Worm (Caenorhabditis elegans): ENCODE results near the gene F13E9.9.

F13E9.9 gene

ce11 chrIV:10915388-10915787 lies 16.4 kb upstream of the F13E9.9 start, which contains the start of gene ZK593.3:
Gene ZK593.3, plus strand, starts transcription at chrIV:10915688.
- TF ChIP-seq lin-26 (GFP tag; IDR thresholded peaks at IDR 0.05) (no peak), nhr-80 (tag; optimal IDR thresholded peaks at IDR 0.05) (peak; percentile 4)

- TF ChIP-seq let-526 (GFP tag; IDR thresholded peaks at IDR 0.05) (no peak), Y79H2A.3 (GFP tag; conservative IDR thresholded peaks at IDR 0.05) (no peak), repo-1 (tag; optimal IDR thresholded peaks at IDR 0.05) (peak; percentile 59)
These were observed 14.1 kb upstream of the F13E9.9 start, which contains the start of gene ZK593.2 for ce11 chrIV:10913081-10913480. Gene ZK593.2, plus strand, starts transcription at chrIV:10913381.

ce11 chrIV:10909708-10910107 lies 10.7 kb upstream of the F13E9.9 start, which contains the start of gene pyk-2:
Gene pyk-2, plus strand, starts transcription at chrIV:10909913.
- TF ChIP-seq unc-130 (GFP tag; optimal IDR thresholded peaks at IDR 0.05) = no peak
- peak; percentile 91 for TF ChIP-seq nhr-80 (tag; optimal IDR thresholded peaks at IDR 0.05)
- TF ChIP-seq lir-1 (GFP tag; conservative IDR thresholded peaks at IDR 0.05) = no peak
- TF ChIP-seq snpc-1.3 (tag; optimal IDR thresholded peaks at IDR 0.05; ENCODE audit: insufficient read depth) = no peak
- TF ChIP-seq hmg-1.2 (GFP tag; IDR thresholded peaks at IDR 0.05) = peak; percentile 62

- TF ChIP-seq attf-5 (GFP tag; optimal IDR thresholded peaks at IDR 0.05) (no peak), madf-8 (GFP tag; conservative IDR thresholded peaks at IDR 0.05) (no peak), ceh-91 (GFP tag; IDR thresholded peaks at IDR 0.05) (no peak), let-526 (GFP tag; IDR thresholded peaks at IDR 0.05) (no peak), ztf-3 (GFP tag; optimal IDR thresholded peaks at IDR 0.05) (no peak), madf-3 (GFP tag; IDR thresholded peaks at IDR 0.05) (no peak), hmg-1.2 (GFP tag; IDR thresholded peaks at IDR 0.05) (no peak), madf-10 (tag; optimal IDR thresholded peaks at IDR 0.05) (no peak)
These were observed 10.2 kb upstream of the F13E9.9 start, which contains the start of gene ZK596.2 for ce11 chrIV:10909206-10909605. Gene ZK596.2, minus strand, starts transcription at chrIV:10909306.

ce11 chrIV:10904282-10904681 lies 5.3 kb upstream of the F13E9.9 start, which contains the start of gene ZK596.3:
Gene ZK596.3, minus strand, starts transcription at chrIV:10904382.
- no peak for TF ChIP-seq Y95B8A.8 (GFP tag; IDR thresholded peaks at IDR 0.05)
- TF ChIP-seq hmg-1.2 (GFP tag; IDR thresholded peaks at IDR 0.05) = no peak
- TF ChIP-seq lsl-1 (GFP tag; optimal IDR thresholded peaks at IDR 0.05) = no peak
- TF ChIP-seq Y53F4B.3 (GFP tag; IDR thresholded peaks at IDR 0.05) = no peak
- TF ChIP-seq B0019.2 (GFP tag; conservative IDR thresholded peaks at IDR 0.05) = no peak
- TF ChIP-seq ceh-27 (GFP tag; optimal IDR thresholded peaks at IDR 0.05) = no peak
- TF ChIP-seq ztf-3 (GFP tag; optimal IDR thresholded peaks at IDR 0.05) = no peak
- no peak for TF ChIP-seq ceh-100 (GFP tag; IDR thresholded peaks at IDR 0.05)
- TF ChIP-seq lag-1 (GFP tag; IDR thresholded peaks at IDR 0.05) = no peak
- TF ChIP-seq F33H1.4 (GFP tag; IDR thresholded peaks at IDR 0.05) = no peak
- no peak for TF ChIP-seq ztf-6 (GFP tag; IDR thresholded peaks at IDR 0.05)
- TF ChIP-seq F39B2.1 (GFP tag; IDR thresholded peaks at IDR 0.05) = no peak
- no peak for TF ChIP-seq lin-35 (GFP tag; optimal IDR thresholded peaks at IDR 0.05)
- no peak for TF ChIP-seq aptf-3 (GFP tag; IDR thresholded peaks at IDR 0.05)
- no peak for TF ChIP-seq B0336.3 (GFP tag; IDR thresholded peaks at IDR 0.05)
- no peak for TF ChIP-seq unc-62 (GFP tag; optimal IDR thresholded peaks at IDR 0.05)

ce11 chrIV:10902476-10902875 lies 3.5 kb upstream of the F13E9.9 start:
- no peak for TF ChIP-seq mcd-1 (GFP tag; IDR thresholded peaks at IDR 0.05)
- no peak for TF ChIP-seq ceh-27 (GFP tag; optimal IDR thresholded peaks at IDR 0.05)
- TF ChIP-seq T26A5.8 (tag; optimal IDR thresholded peaks at IDR 0.05) = no peak
- TF ChIP-seq ets-4 (GFP tag; optimal IDR thresholded peaks at IDR 0.05) = no peak
- no peak for TF ChIP-seq hmg-20 (GFP tag; IDR thresholded peaks at IDR 0.05)
- TF ChIP-seq snpc-1.3 (tag; optimal IDR thresholded peaks at IDR 0.05; ENCODE audit: insufficient read depth) = no peak
- no peak for TF ChIP-seq Y79H2A.3 (GFP tag; conservative IDR thresholded peaks at IDR 0.05)
- TF ChIP-seq dpff-1 (tag; optimal IDR thresholded peaks at IDR 0.05) = no peak
- no peak for TF ChIP-seq lsl-1 (GFP tag; optimal IDR thresholded peaks at IDR 0.05)
- TF ChIP-seq ztf-6 (GFP tag; IDR thresholded peaks at IDR 0.05) = no peak
- TF ChIP-seq chd-7 (tag; optimal IDR thresholded peaks at IDR 0.05) = no peak
